Fruit fly (Drosophila melanogaster) whole organism, embryonic: ENCODE results near the gene CG1622.
A peak's percentile ranks its signal among the peaks of the same experiment; 100 is the strongest.

Experiments
- CG10267 ChIP-seq: fragments of 200-800 bp; sonication (Bioruptor generic); optimal IDR thresholded peaks from 2 replicates; lab custom pipeline; 2018; ENCODE audit warnings: missing biosample characterization, mild to moderate bottlenecking, missing genetic modification characterization, moderate library complexity
- CG11247 ChIP-seq: fragments of 200-800 bp; sonication (Bioruptor generic); IDR thresholded peaks from 2 replicates; pipeline ENCODE4 v1.3.6; 2022; ENCODE audit warnings: missing biosample characterization, missing genetic modification characterization
- CG13287 ChIP-seq: fragments of 200-800 bp; sonication (Bioruptor generic); IDR thresholded peaks from 2 replicates; pipeline ENCODE4 v1.3.6; 2022; ENCODE audit warnings: missing biosample characterization, missing genetic modification characterization; ENCODE audit not compliant: partially characterized antibody
- CG13296 ChIP-seq: fragments of 200-800 bp; sonication (Bioruptor generic); optimal IDR thresholded peaks from 3 replicates; lab custom pipeline; 2018; ENCODE audit warnings: missing biosample characterization, mild to moderate bottlenecking, missing genetic modification characterization
- CG1603 ChIP-seq: fragments of 200-800 bp; sonication (Bioruptor generic); optimal IDR thresholded peaks from 2 replicates; lab custom pipeline; 2019; ENCODE audit warnings: missing biosample characterization, mild to moderate bottlenecking, missing genetic modification characterization, moderate library complexity
- CG1792 ChIP-seq: fragments of 200-800 bp; sonication (Bioruptor generic); optimal IDR thresholded peaks from 2 replicates; lab custom pipeline; 2016; ENCODE audit warnings: missing biosample characterization, missing genetic modification characterization
- CG2116 ChIP-seq: fragments of 200-800 bp; sonication (Bioruptor generic); optimal IDR thresholded peaks from 3 replicates; lab custom pipeline; 2018; ENCODE audit warnings: missing biosample characterization, mild to moderate bottlenecking, missing genetic modification characterization
- CG2712 ChIP-seq: fragments of 200-800 bp; optimal IDR thresholded peaks from 3 replicates; lab custom pipeline; 2019; ENCODE audit warnings: missing biosample characterization, mild to moderate bottlenecking, missing genetic modification characterization, moderate library complexity
- CG34376 ChIP-seq: fragments of 200-800 bp; sonication (Bioruptor generic); optimal IDR thresholded peaks from 2 replicates; lab custom pipeline; 2018; ENCODE audit warnings: missing biosample characterization, mild to moderate bottlenecking, missing genetic modification characterization
- CG3995 ChIP-seq: fragments of 200-800 bp; sonication (Bioruptor generic); optimal IDR thresholded peaks from 3 replicates; lab custom pipeline; 2016; ENCODE audit warnings: missing biosample characterization, missing genetic modification characterization
- CG42726 ChIP-seq: fragments of 200-800 bp; sonication (Bioruptor generic); IDR thresholded peaks from 2 replicates; pipeline ENCODE4 v1.3.6; 2022; ENCODE audit warnings: missing biosample characterization, missing genetic modification characterization; ENCODE audit not compliant: partially characterized antibody
- CG4360 ChIP-seq: fragments of 200-800 bp; sonication (Bioruptor generic); IDR thresholded peaks from 2 replicates; pipeline ENCODE4 v1.3.6; 2022; ENCODE audit warnings: missing biosample characterization, missing genetic modification characterization
- CG6175 ChIP-seq: fragments of 200-800 bp; sonication (Bioruptor generic); IDR thresholded peaks from 3 replicates; pipeline ENCODE4 v1.3.6; 2022; ENCODE audit warnings: missing biosample characterization, missing genetic modification characterization
- CG6654 ChIP-seq: fragments of 200-800 bp; sonication (Bioruptor generic); optimal IDR thresholded peaks from 2 replicates; lab custom pipeline; 2017; ENCODE audit warnings: missing biosample characterization, mild to moderate bottlenecking, missing genetic modification characterization
- CG6791 ChIP-seq: fragments of 200-800 bp; sonication (Bioruptor generic); IDR thresholded peaks from 3 replicates; pipeline ENCODE4 v1.3.6; 2022; ENCODE audit warnings: missing biosample characterization, missing genetic modification characterization; ENCODE audit not compliant: partially characterized antibody
- CG9797 ChIP-seq: fragments of 200-800 bp; sonication (Bioruptor generic); optimal IDR thresholded peaks from 3 replicates; lab custom pipeline; 2018; ENCODE audit warnings: missing biosample characterization, mild to moderate bottlenecking, missing genetic modification characterization
- CHES-1-like ChIP-seq: fragments of 200-800 bp; sonication (Bioruptor generic); optimal IDR thresholded peaks from 2 replicates; lab custom pipeline; 2016; ENCODE audit warnings: missing biosample characterization, missing genetic modification characterization
- Dbx ChIP-seq: fragments of 200-800 bp; sonication (Bioruptor generic); IDR thresholded peaks from 3 replicates; pipeline ENCODE4 v1.3.6; 2022; ENCODE audit warnings: missing biosample characterization, missing genetic modification characterization
- Dek ChIP-seq: fragments of 200-800 bp; sonication (Bioruptor generic); optimal IDR thresholded peaks from 3 replicates; lab custom pipeline; 2019; ENCODE audit warnings: missing biosample characterization, mild to moderate bottlenecking, missing genetic modification characterization, moderate library complexity
- Dll ChIP-seq: fragments of 200-800 bp; sonication (Bioruptor generic); IDR thresholded peaks from 4 replicates; pipeline ENCODE4 v1.3.6; 2022; ENCODE audit warnings: missing biosample characterization, missing genetic modification characterization; ENCODE audit not compliant: partially characterized antibody
- Doc3 ChIP-seq: fragments of 200-800 bp; sonication (Bioruptor generic); IDR thresholded peaks from 3 replicates; pipeline ENCODE4 v1.3.6; 2022; ENCODE audit warnings: missing biosample characterization, missing genetic modification characterization; ENCODE audit not compliant: partially characterized antibody
- Hr3 ChIP-seq: fragments of 200-800 bp; sonication (Bioruptor generic); optimal IDR thresholded peaks from 3 replicates; lab custom pipeline; 2016; ENCODE audit warnings: missing biosample characterization, missing genetic modification characterization
- Lpt ChIP-seq: fragments of >200 bp; optimal IDR thresholded peaks from 2 replicates; lab custom pipeline; 2018; ENCODE audit warnings: missing biosample characterization, missing genetic modification characterization
- MESR4 ChIP-seq: fragments of 200-800 bp; sonication (Bioruptor generic); optimal IDR thresholded peaks from 2 replicates; lab custom pipeline; 2018; ENCODE audit warnings: missing biosample characterization, mild to moderate bottlenecking, missing genetic modification characterization, moderate library complexity
- Max ChIP-seq: fragments of 200-800 bp; sonication (Bioruptor generic); optimal IDR thresholded peaks from 2 replicates; lab custom pipeline; 2016; ENCODE audit warnings: missing biosample characterization, mild to moderate bottlenecking, missing genetic modification characterization
- Med ChIP-seq: fragments of 200-800 bp; sonication (Bioruptor generic); peaks from one replicate; lab custom pipeline; 2016; ENCODE audit warnings: missing biosample characterization, missing genetic modification characterization, mild to moderate bottlenecking, inconsistent platforms, moderate library complexity
- Nf-YC ChIP-seq: fragments of 200-800 bp; optimal IDR thresholded peaks from 3 replicates; lab custom pipeline; 2019; ENCODE audit warnings: missing biosample characterization, mild to moderate bottlenecking, missing genetic modification characterization, moderate library complexity
- Scr ChIP-seq: fragments of 200-800 bp; sonication (Bioruptor generic); IDR thresholded peaks from 2 replicates; pipeline ENCODE4 v1.3.6; 2022; ENCODE audit warnings: missing biosample characterization, missing genetic modification characterization; ENCODE audit not compliant: partially characterized antibody
- Sin3A ChIP-seq: fragments of >200 bp; optimal IDR thresholded peaks from 2 replicates; lab custom pipeline; 2018
- Sry-δ ChIP-seq: fragments of 200-800 bp; sonication (Bioruptor generic); optimal IDR thresholded peaks from 2 replicates; lab custom pipeline; 2016; ENCODE audit warnings: missing biosample characterization, missing genetic modification characterization
- Ssrp ChIP-seq: fragments of 200-800 bp; sonication (Bioruptor generic); optimal IDR thresholded peaks from 2 replicates; lab custom pipeline; 2018; ENCODE audit warnings: missing biosample characterization, mild to moderate bottlenecking, missing genetic modification characterization, moderate library complexity
- Xrp1 ChIP-seq: fragments of 200-800 bp; sonication (Bioruptor generic); IDR thresholded peaks from 2 replicates; pipeline ENCODE4 v1.3.6; 2022; ENCODE audit warnings: missing biosample characterization, missing genetic modification characterization
- az2 ChIP-seq: fragments of 200-800 bp; sonication (Bioruptor generic); optimal IDR thresholded peaks from 3 replicates; lab custom pipeline; 2016; ENCODE audit warnings: missing biosample characterization, missing genetic modification characterization
- grau ChIP-seq: fragments of 200-800 bp; optimal IDR thresholded peaks from 3 replicates; lab custom pipeline; 2019; ENCODE audit warnings: missing biosample characterization, mild to moderate bottlenecking, missing genetic modification characterization, moderate library complexity
- gro ChIP-seq: fragments of 200-800 bp; sonication (Bioruptor generic); optimal IDR thresholded peaks from 2 replicates; lab custom pipeline; 2016; ENCODE audit warnings: missing biosample characterization, missing genetic modification characterization
- gsb-n ChIP-seq: fragments of 200-800 bp; sonication (Bioruptor generic); optimal IDR thresholded peaks from 3 replicates; lab custom pipeline; 2018; ENCODE audit warnings: missing biosample characterization, mild to moderate bottlenecking, missing genetic modification characterization
- her ChIP-seq: fragments of 200-800 bp; sonication (Bioruptor generic); optimal IDR thresholded peaks from 2 replicates; lab custom pipeline; 2016; ENCODE audit warnings: missing biosample characterization, missing genetic modification characterization
- kah ChIP-seq: fragments of 200-800 bp; sonication (Bioruptor generic); optimal IDR thresholded peaks from 2 replicates; lab custom pipeline; 2018; ENCODE audit warnings: missing biosample characterization, mild to moderate bottlenecking, missing genetic modification characterization
- lbe ChIP-seq: fragments of 200-800 bp; sonication (Bioruptor generic); optimal IDR thresholded peaks from 2 replicates; lab custom pipeline; 2016; ENCODE audit warnings: missing biosample characterization, mild to moderate bottlenecking, missing genetic modification characterization
- pita ChIP-seq: fragments of 200-800 bp; sonication (Bioruptor generic); optimal IDR thresholded peaks from 2 replicates; lab custom pipeline; 2017; ENCODE audit warnings: missing biosample characterization, mild to moderate bottlenecking, missing genetic modification characterization
- psq ChIP-seq: fragments of 200-800 bp; sonication (Bioruptor generic); optimal IDR thresholded peaks from 2 replicates; lab custom pipeline; 2017; ENCODE audit warnings: missing biosample characterization, missing genetic modification characterization
- sens ChIP-seq: fragments of 200-800 bp; sonication (Bioruptor generic); peaks from one replicate; lab custom pipeline; 2016; ENCODE audit warnings: missing biosample characterization, missing genetic modification characterization
- seq ChIP-seq: fragments of 200-800 bp; sonication (Bioruptor generic); IDR thresholded peaks from 2 replicates; pipeline ENCODE4 v1.3.6; 2022; ENCODE audit warnings: missing biosample characterization, missing genetic modification characterization
- tna ChIP-seq: fragments of 200-800 bp; sonication (Bioruptor generic); IDR thresholded peaks from 2 replicates; pipeline ENCODE4 v1.3.6; 2022; ENCODE audit warnings: missing biosample characterization, missing genetic modification characterization; ENCODE audit not compliant: partially characterized antibody
- unc-4 ChIP-seq: fragments of 200-800 bp; sonication (Bioruptor generic); IDR thresholded peaks from 2 replicates; pipeline ENCODE4 v1.3.6; 2022; ENCODE audit warnings: missing biosample characterization, missing genetic modification characterization; ENCODE audit not compliant: partially characterized antibody
- vnd ChIP-seq: fragments of 200-800 bp; sonication (Bioruptor generic); IDR thresholded peaks from 3 replicates; pipeline ENCODE4 v1.3.6; 2022; ENCODE audit warnings: missing biosample characterization, missing genetic modification characterization; ENCODE audit not compliant: partially characterized antibody
- zen ChIP-seq: fragments of 200-800 bp; sonication (Bioruptor generic); optimal IDR thresholded peaks from 3 replicates; lab custom pipeline; 2018; ENCODE audit warnings: missing biosample characterization, mild to moderate bottlenecking, missing genetic modification characterization, moderate library complexity
- zen2 ChIP-seq: fragments of 200-800 bp; sonication (Bioruptor generic); IDR thresholded peaks from 3 replicates; pipeline ENCODE4 v1.3.6; 2022; ENCODE audit warnings: missing biosample characterization, missing genetic modification characterization; ENCODE audit not compliant: partially characterized antibody

CG1622 gene

DNA sequence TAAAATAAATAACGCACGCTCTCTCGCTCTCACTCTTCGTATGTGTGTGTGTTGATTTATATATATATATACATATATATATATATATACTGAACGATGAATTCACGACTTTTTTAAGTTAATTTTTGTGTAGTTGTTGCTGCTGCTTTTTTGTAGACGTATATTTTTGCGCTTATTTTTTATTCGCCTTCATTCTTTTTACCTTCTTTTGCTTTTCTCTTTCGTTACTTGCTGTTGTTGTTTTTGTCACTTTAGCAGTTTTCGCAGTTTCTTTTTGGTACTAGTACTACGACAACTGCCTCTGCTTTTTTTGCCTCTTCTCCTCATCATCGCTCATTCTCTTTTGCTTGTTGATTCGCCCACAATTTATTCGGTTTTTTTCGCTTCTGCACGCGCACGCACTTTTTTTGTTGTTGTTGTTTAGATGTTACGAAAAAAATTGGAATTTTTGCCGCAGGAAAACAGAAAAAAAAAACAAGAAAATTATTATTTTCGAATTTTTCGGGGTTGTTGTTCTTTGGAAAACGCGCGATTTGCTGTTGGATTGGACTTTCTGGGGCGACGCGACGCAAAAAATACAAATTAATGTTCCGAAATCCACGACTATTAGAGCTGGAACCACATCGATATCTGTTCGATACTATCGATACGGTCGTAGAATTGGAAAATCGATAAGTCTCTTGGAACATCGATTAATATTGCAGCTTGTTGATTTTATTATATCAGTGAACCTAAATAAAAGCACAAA lies 11.7 kb upstream of the CG1622 start, which contains the start of the genes HDAC4 and CG15743:
Gene HDAC4, minus strand, starts transcription at position 632 of the 748 bp plus-strand sequence.
Gene CG15743, plus strand, starts transcription at position 707 of the 748 bp plus-strand sequence.
- TF ChIP-seq Lpt (GFP tag; lab: Kevin White, UChicago) (no peak), vnd (GFP tag; lab: Robert Waterston, UW) (peak; percentile 83), Xrp1 (GFP tag; lab: Robert Waterston, UW) (0 out of 2 replicates have a peak, but pooled peaks have one; percentile 12), CG2712 (tag; lab: Kevin White, UChicago) (peak; percentile 9), Sry-δ (GFP tag; lab: Kevin White, UChicago) (peak; percentile 93), her (GFP tag; lab: Kevin White, UChicago) (peak; percentile 32), CHES-1-like (GFP tag; lab: Kevin White, UChicago) (peak; percentile 48), pita (no peak), Scr (GFP tag; lab: Robert Waterston, UW) (peak; percentile 92), lbe (peak; percentile 37), az2 (GFP tag; lab: Kevin White, UChicago) (no peak), Med (peak; percentile 69), Dbx (GFP tag; lab: Robert Waterston, UW) (peak; percentile 35; the same call in 1 of the 3 replicates), CG6654 (no peak), CG42726 (GFP tag; lab: Robert Waterston, UW) (peak; percentile 64; the same call in 1 of the 2 replicates), MESR4 (GFP tag; lab: Kevin White, UChicago) (peak; percentile 34), Nf-YC (tag; lab: Kevin White, UChicago) (no peak), unc-4 (peak; percentile 92), Ssrp (tag; lab: Kevin White, UChicago) (no peak), CG13287 (peak; percentile 88), Dll (GFP tag; lab: Robert Waterston, UW) (peak; percentile 92; the same call in 2 of the 4 replicates), CG2116 (GFP tag; lab: Kevin White, UChicago) (peak; percentile 78), zen2 (GFP tag; lab: Robert Waterston, UW) (peak; percentile 81; the same call in 2 of the 3 replicates), gro (GFP tag; lab: Kevin White, UChicago) (peak; percentile 24), CG11247 (GFP tag; lab: Robert Waterston, UW) (no peak), psq (peak; percentile 92), CG1792 (no peak), zen (tag; lab: Kevin White, UChicago) (peak; percentile 1), Max (GFP tag; lab: Kevin White, UChicago) (peak; percentile 2), CG1603 (tag; lab: Kevin White, UChicago) (peak; percentile 19), CG3995 (GFP tag; lab: Kevin White, UChicago) (peak; percentile 10), seq (GFP tag; lab: Robert Waterston, UW) (peak; percentile 26; the same call in 1 of the 2 replicates), CG34376 (GFP tag; lab: Kevin White, UChicago) (peak; percentile 37), CG13296 (GFP tag; lab: Kevin White, UChicago) (peak; percentile 20), CG4360 (GFP tag; lab: Robert Waterston, UW) (peak; percentile 61), CG9797 (peak; percentile 11), Doc3 (peak; percentile 85), CG6175 (GFP tag; lab: Robert Waterston, UW) (no peak), gsb-n (tag; lab: Kevin White, UChicago) (no peak), grau (tag; lab: Kevin White, UChicago) (no peak), Sin3A (lab: Kevin White, UChicago) (peak; percentile 15), CG6791 (GFP tag; lab: Robert Waterston, UW) (peak; percentile 91), Hr3 (GFP tag; lab: Kevin White, UChicago) (no peak), CG10267 (tag; lab: Kevin White, UChicago) (peak; percentile 34), kah (GFP tag; lab: Kevin White, UChicago) (no peak), Dek (no peak), sens (GFP tag; lab: Kevin White, UChicago) (peak; percentile 88), tna (peak; percentile 83)
